Fruit fly (Drosophila melanogaster): ENCODE measurements around the gene obst-E.

obst-E gene

dm6 chr2L:5723859-5724475 lies 42.0 kb downstream of the obst-E start (continued):
- TF ChIP-seq Abd-B (GFP tag; optimal IDR thresholded peaks at IDR 0.05), result peak; percentile 59
- peak; percentile 78 for TF ChIP-seq CTCF (GFP tag; optimal IDR thresholded peaks at IDR 0.05)
- TF ChIP-seq CG42726 (GFP tag; IDR thresholded peaks at IDR 0.05; ENCODE audit: partially characterized antibody), result peak; percentile 39
- no peak for TF ChIP-seq grn (GFP tag; optimal IDR thresholded peaks at IDR 0.05)
- no peak for TF ChIP-seq CG14050 (GFP tag; IDR thresholded peaks at IDR 0.05)
- no peak for TF ChIP-seq H15 (GFP tag; IDR thresholded peaks at IDR 0.05)
- TF ChIP-seq CG8765 (GFP tag; IDR thresholded peaks at IDR 0.05), result no peak
- TF ChIP-seq Dad (GFP tag; optimal IDR thresholded peaks at IDR 0.05), result no peak
- TF ChIP-seq CG12299 (tag; optimal IDR thresholded peaks at IDR 0.05), result no peak
- no peak for TF ChIP-seq Fer3 (tag; optimal IDR thresholded peaks at IDR 0.05)
- TF ChIP-seq Trl (optimal IDR thresholded peaks at IDR 0.05), result no peak
- TF ChIP-seq Trl (GFP tag; optimal IDR thresholded peaks at IDR 0.05), result no peak
- TF ChIP-seq Lhr (GFP tag; optimal IDR thresholded peaks at IDR 0.05), result peak; percentile 65
- TF ChIP-seq CG2889 (GFP tag; IDR thresholded peaks at IDR 0.05), result no peak
- no peak for TF ChIP-seq Adf1 (GFP tag; IDR thresholded peaks at IDR 0.05)
- TF ChIP-seq H2.0 (GFP tag; IDR thresholded peaks at IDR 0.05), result no peak
- TF ChIP-seq CG10274 (GFP tag; optimal IDR thresholded peaks at IDR 0.05), result no peak
- TF ChIP-seq CG11247 (GFP tag; IDR thresholded peaks at IDR 0.05), result no peak
- no peak for TF ChIP-seq zfh1 (GFP tag; IDR thresholded peaks at IDR 0.05)
- TF ChIP-seq CG3065 (GFP tag; optimal IDR thresholded peaks at IDR 0.05), result no peak
- no peak for TF ChIP-seq Mad (GFP tag; optimal IDR thresholded peaks at IDR 0.05)
- TF ChIP-seq CG12942 (GFP tag; optimal IDR thresholded peaks at IDR 0.05), result no peak
- no peak for TF ChIP-seq CG1529 (GFP tag; optimal IDR thresholded peaks at IDR 0.05)
- TF ChIP-seq CG13624 (GFP tag; optimal IDR thresholded peaks at IDR 0.05), result no peak
- TF ChIP-seq lab (GFP tag; optimal IDR thresholded peaks at IDR 0.05), result peak; percentile 20
- TF ChIP-seq trem (tag; optimal IDR thresholded peaks at IDR 0.05), result peak; percentile 49
- no peak for TF ChIP-seq CG10654 (GFP tag; optimal IDR thresholded peaks at IDR 0.05)
- TF ChIP-seq gro (GFP tag; optimal IDR thresholded peaks at IDR 0.05), result no peak
- no peak for TF ChIP-seq CG3838 (GFP tag; optimal IDR thresholded peaks at IDR 0.05)
- TF ChIP-seq Atf-2 (GFP tag; optimal IDR thresholded peaks at IDR 0.05), result no peak
- TF ChIP-seq CG2202 (tag; optimal IDR thresholded peaks at IDR 0.05), result no peak
- no peak for TF ChIP-seq tgo (GFP tag; IDR thresholded peaks at IDR 0.05)
- TF ChIP-seq CG31441 (GFP tag; IDR thresholded peaks at IDR 0.05), result no peak
- no peak for TF ChIP-seq CG6683 (GFP tag; optimal IDR thresholded peaks at IDR 0.05)
- TF ChIP-seq CG11695 (GFP tag; IDR thresholded peaks at IDR 0.05), result 0 out of 3 replicates have a peak, but pooled peaks have one; percentile 15
- no peak for TF ChIP-seq croc (GFP tag; conservative IDR thresholded peaks at IDR 0.05)
- no peak for TF ChIP-seq chm (GFP tag; IDR thresholded peaks at IDR 0.05)
- no peak for TF ChIP-seq CG6765 (GFP tag; optimal IDR thresholded peaks at IDR 0.05)
- no peak for TF ChIP-seq zfh2 (GFP tag; optimal IDR thresholded peaks at IDR 0.05)
- TF ChIP-seq h (optimal IDR thresholded peaks at IDR 0.05), result no peak
- TF ChIP-seq ase (GFP tag; IDR thresholded peaks at IDR 0.05), result no peak
- TF ChIP-seq Oaz (GFP tag; IDR thresholded peaks at IDR 0.05), result no peak
- TF ChIP-seq CG7271 (tag; optimal IDR thresholded peaks at IDR 0.05), result no peak
- no peak for TF ChIP-seq dysf (GFP tag; IDR thresholded peaks at IDR 0.05)
- TF ChIP-seq stwl (tag; optimal IDR thresholded peaks at IDR 0.05), result peak; percentile 51
- no peak for TF ChIP-seq rib (GFP tag; IDR thresholded peaks at IDR 0.05)
- TF ChIP-seq Ravus (GFP tag; IDR thresholded peaks at IDR 0.05), result no peak
- TF ChIP-seq CG17186 (GFP tag; optimal IDR thresholded peaks at IDR 0.05), result peak; percentile 4
- TF ChIP-seq dati (GFP tag; IDR thresholded peaks at IDR 0.05), result no peak; the same call in 1 of the 2 replicates
- TF ChIP-seq sug (tag; optimal IDR thresholded peaks at IDR 0.05), result no peak
- no peak for TF ChIP-seq CG2875 (GFP tag; optimal IDR thresholded peaks at IDR 0.05)
- TF ChIP-seq bcd (GFP tag; optimal IDR thresholded peaks at IDR 0.05), result no peak
- no peak for TF ChIP-seq lov (optimal IDR thresholded peaks at IDR 0.05)
- TF ChIP-seq lov (GFP tag; IDR thresholded peaks at IDR 0.05), result no peak

All from whole organism, embryonic.